Fruit fly (Drosophila melanogaster): ENCODE data around the gene CG16985.

- TF ChIP-seq Snoo (tag; optimal IDR thresholded peaks at IDR 0.05) (no peak), CG34367 (tag; optimal IDR thresholded peaks at IDR 0.05) (no peak), Pif1B (GFP tag; optimal IDR thresholded peaks at IDR 0.05) (no peak), EcR (GFP tag; optimal IDR thresholded peaks at IDR 0.05) (no peak), CG8301 (tag; optimal IDR thresholded peaks at IDR 0.05) (no peak)
These were observed 33.1 kb downstream of the CG16985 start for dm6 chr3L:2632048-2632762.

Data from whole organism, pupa.